Worm (Caenorhabditis elegans): Measurements from ENCODE around the gene C14A4.12.

DNA sequence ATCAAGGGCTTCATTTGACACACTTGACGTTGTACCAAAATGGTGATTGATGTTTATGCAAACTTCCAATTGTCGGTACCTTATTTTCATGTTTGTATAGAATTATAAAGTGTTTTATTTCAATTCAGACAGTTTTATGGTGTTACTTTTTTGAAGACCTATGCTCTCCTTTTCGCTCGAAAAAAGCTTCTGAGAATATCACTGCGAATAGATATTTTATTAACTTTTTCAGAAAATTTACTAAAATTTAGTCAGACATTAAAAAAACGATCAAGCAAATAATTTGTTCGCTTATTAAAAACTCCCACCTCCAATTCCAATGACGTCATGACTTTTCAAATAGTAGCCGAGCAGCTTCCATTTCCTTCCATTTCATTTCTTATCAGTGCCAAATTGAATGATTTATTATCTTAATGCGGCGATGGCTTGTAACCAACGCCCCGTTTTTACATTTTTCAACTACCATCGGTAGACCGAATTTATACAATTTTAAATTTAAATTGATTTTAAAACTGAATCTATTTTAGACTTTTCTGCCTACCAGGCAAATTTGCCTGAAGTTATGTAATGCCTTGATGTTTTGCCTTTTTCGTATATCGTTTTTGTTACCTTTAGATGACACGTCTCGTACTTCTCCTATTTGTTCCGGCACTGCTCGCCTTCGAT lies 34.2 kb downstream of the C14A4.12 start, which contains the start of gene M28.10:
- TF ChIP-seq him-1 (tag; optimal IDR thresholded peaks at IDR 0.05) (no peak), W03F9.2 (tag; optimal IDR thresholded peaks at IDR 0.05) (no peak)
